Worm (Caenorhabditis elegans): ENCODE measurements around the gene T28C12.15.

DNA sequence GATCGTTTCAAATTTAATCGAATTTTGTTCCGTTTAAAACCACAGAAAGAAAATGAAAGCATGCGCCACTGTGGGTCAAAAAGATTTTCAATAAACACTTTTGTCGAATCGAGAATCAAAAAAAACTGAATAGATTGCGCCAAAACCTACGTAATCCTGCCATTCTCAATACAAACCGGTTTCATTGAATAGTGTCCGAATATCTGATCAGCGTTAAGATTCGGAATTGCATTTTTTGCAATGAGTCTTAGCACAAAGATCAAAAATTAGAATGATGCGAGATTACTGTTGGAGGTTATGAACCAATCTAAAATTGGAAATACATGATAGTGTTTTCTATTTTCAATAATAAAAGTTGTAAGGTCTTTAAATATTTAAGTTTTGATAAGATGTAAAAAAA lies 3.7 kb downstream of the T28C12.15 start:
- TF ChIP-seq nhr-76 (tag; optimal IDR thresholded peaks at IDR 0.05) (no peak), lin-39 (tag; optimal IDR thresholded peaks at IDR 0.05) (no peak), ztf-11 (tag; optimal IDR thresholded peaks at IDR 0.05) (no peak)
